Worm (Caenorhabditis elegans) whole organism, late embryonic: ENCODE data around the gene R09F10.8.

Experiments
- C38D4.7 ChIP-seq: fragments of 200-800 bp; sonication (Bioruptor generic); optimal IDR thresholded peaks from 2 replicates; lab custom pipeline; 2018; ENCODE audit warnings: mild to moderate bottlenecking, missing genetic modification characterization, moderate library complexity, missing compliant biosample characterization
- ama-1 ChIP-seq: fragments of 150-350 bp; optimal IDR thresholded peaks from 2 replicates; lab custom pipeline; 2014
- ceh-48 ChIP-seq: sonication (generic microtip); optimal IDR thresholded peaks from 2 replicates; lab custom pipeline; 2016; ENCODE audit warnings: missing genetic modification characterization, inconsistent platforms, missing compliant biosample characterization
- nhr-11 ChIP-seq: fragments of 150-350 bp; optimal IDR thresholded peaks from 2 replicates; lab custom pipeline; 2014; ENCODE audit warnings: missing biosample characterization, missing genetic modification characterization
- pag-3 ChIP-seq: sonication (generic microtip); optimal IDR thresholded peaks from 2 replicates; lab custom pipeline; 2016; ENCODE audit warnings: missing compliant biosample characterization, missing genetic modification characterization, borderline replicate concordance
- pha-4 ChIP-seq: fragments of 150-350 bp; optimal IDR thresholded peaks from 2 replicates; lab custom pipeline; 2018; ENCODE audit warnings: missing biosample characterization, missing genetic modification reagents, missing genetic modification characterization

ce11 chrX:8299554-8299953, 26.7 kb downstream of the R09F10.8 start, which contains the start of gene ced-13:
- TF ChIP-seq ama-1 (no peak), pag-3 (tag; lab: Kevin White, UChicago) (no peak), ceh-48 (no peak), nhr-11 (tag; lab: Kevin White, UChicago) (no peak), pha-4 (no peak), C38D4.7 (GFP tag; lab: Kevin White, UChicago) (no peak)
